Fruit fly (Drosophila melanogaster): ENCODE measurements around the gene sturkopf.

sturkopf gene

dm6 chr3L:1323136-1323535 is 10.0 kb upstream of the sturkopf start (continued):
- no peak for TF ChIP-seq CG6854 (GFP tag; optimal IDR thresholded peaks at IDR 0.05)
- TF ChIP-seq caup (GFP tag; optimal IDR thresholded peaks at IDR 0.05; ENCODE audit: severe bottlenecking): peak; percentile 24
- peak; percentile 74 for TF ChIP-seq CG1529 (GFP tag; optimal IDR thresholded peaks at IDR 0.05)
- peak; percentile 54; the same call in 1 of the 2 replicates for TF ChIP-seq chm (GFP tag; IDR thresholded peaks at IDR 0.05)
- TF ChIP-seq pzg (GFP tag; optimal IDR thresholded peaks at IDR 0.05): no peak
- TF ChIP-seq CG17385 (GFP tag; optimal IDR thresholded peaks at IDR 0.05): peak; percentile 73
- TF ChIP-seq sens-2 (GFP tag; IDR thresholded peaks at IDR 0.05): peak; percentile 72
- peak; percentile 81 for TF ChIP-seq CG16863 (GFP tag; optimal IDR thresholded peaks at IDR 0.05)
- TF ChIP-seq Tbp (GFP tag; optimal IDR thresholded peaks at IDR 0.05): no peak
- peak; percentile 55; the same call in 2 of the 3 replicates for TF ChIP-seq ken (GFP tag; IDR thresholded peaks at IDR 0.05)
- TF ChIP-seq Sry-δ (GFP tag; optimal IDR thresholded peaks at IDR 0.05): peak; percentile 29
- no peak for TF ChIP-seq CG6175 (GFP tag; IDR thresholded peaks at IDR 0.05)
- peak; percentile 77 for TF ChIP-seq grau (tag; optimal IDR thresholded peaks at IDR 0.05)
- TF ChIP-seq Spps (tag; optimal IDR thresholded peaks at IDR 0.05): peak; percentile 80
- TF ChIP-seq Poxn (GFP tag; IDR thresholded peaks at IDR 0.05): no peak
- TF ChIP-seq CG6254 (GFP tag; optimal IDR thresholded peaks at IDR 0.05): peak; percentile 69
- peak; percentile 85 for TF ChIP-seq CG18262 (tag; optimal IDR thresholded peaks at IDR 0.05)
- TF ChIP-seq CG8281 (tag; optimal IDR thresholded peaks at IDR 0.05): peak; percentile 20
- TF ChIP-seq tap (tag; optimal IDR thresholded peaks at IDR 0.05): peak; percentile 67
- no peak for TF ChIP-seq Ravus (GFP tag; IDR thresholded peaks at IDR 0.05)
- peak; percentile 96 for TF ChIP-seq sens (GFP tag)
- no peak for TF ChIP-seq ham (GFP tag; IDR thresholded peaks at IDR 0.05)
- TF ChIP-seq CG14667 (GFP tag; IDR thresholded peaks at IDR 0.05): no peak
- TF ChIP-seq shn (GFP tag; optimal IDR thresholded peaks at IDR 0.05): no peak
- peak; percentile 10 for TF ChIP-seq HmgD (GFP tag; optimal IDR thresholded peaks at IDR 0.05)
- TF ChIP-seq Lim3 (GFP tag; IDR thresholded peaks at IDR 0.05): peak; percentile 25; the same call in 1 of the 2 replicates
- no peak for TF ChIP-seq dimm (GFP tag; IDR thresholded peaks at IDR 0.05)
- peak; percentile 19 for TF ChIP-seq salm (tag; optimal IDR thresholded peaks at IDR 0.05)
- TF ChIP-seq usp (GFP tag; optimal IDR thresholded peaks at IDR 0.05): no peak
- no peak for TF ChIP-seq yki (optimal IDR thresholded peaks at IDR 0.05)
- peak; percentile 90 for TF ChIP-seq CG2712 (tag; optimal IDR thresholded peaks at IDR 0.05)
- no peak for TF ChIP-seq disco-r (GFP tag; optimal IDR thresholded peaks at IDR 0.05)
- 0 out of 3 replicates have a peak, but pooled peaks have one; percentile 40 for TF ChIP-seq CG11093 (GFP tag; IDR thresholded peaks at IDR 0.05)
- TF ChIP-seq CG18599 (GFP tag; optimal IDR thresholded peaks at IDR 0.05): peak; percentile 50
- TF ChIP-seq klu (GFP tag; IDR thresholded peaks at IDR 0.05): no peak
- TF ChIP-seq hb (GFP tag; IDR thresholded peaks at IDR 0.05; ENCODE audit: partially characterized antibody): no peak
- peak; percentile 48; the same call in 1 of the 3 replicates for TF ChIP-seq CG14050 (GFP tag; IDR thresholded peaks at IDR 0.05)
- TF ChIP-seq CG3163 (GFP tag; optimal IDR thresholded peaks at IDR 0.05): peak; percentile 54
- no peak for TF ChIP-seq cad (GFP tag; optimal IDR thresholded peaks at IDR 0.05)
- peak; percentile 24 for TF ChIP-seq trh (GFP tag; optimal IDR thresholded peaks at IDR 0.05)
- TF ChIP-seq knrl (GFP tag; IDR thresholded peaks at IDR 0.05; ENCODE audit: partially characterized antibody): no peak
- no peak for TF ChIP-seq CG34224 (GFP tag; IDR thresholded peaks at IDR 0.05; ENCODE audit: partially characterized antibody)
- peak; percentile 39; the same call in 1 of the 2 replicates for TF ChIP-seq CG32532 (GFP tag; IDR thresholded peaks at IDR 0.05)
- TF ChIP-seq CG1603 (tag; optimal IDR thresholded peaks at IDR 0.05): peak; percentile 65
- no peak for TF ChIP-seq wdn (GFP tag; IDR thresholded peaks at IDR 0.05)
- peak; percentile 9 for TF ChIP-seq Jarid2 (GFP tag; optimal IDR thresholded peaks at IDR 0.05)
- no peak for TF ChIP-seq br (optimal IDR thresholded peaks at IDR 0.05)
- TF ChIP-seq jigr1 (GFP tag; IDR thresholded peaks at IDR 0.05): no peak
- peak; percentile 76 for TF ChIP-seq CG2678 (tag; optimal IDR thresholded peaks at IDR 0.05)
- TF ChIP-seq CG4424 (GFP tag; optimal IDR thresholded peaks at IDR 0.05): peak; percentile 74
- no peak for TF ChIP-seq CG31224 (GFP tag; IDR thresholded peaks at IDR 0.05)
- TF ChIP-seq bbx (GFP tag; IDR thresholded peaks at IDR 0.05; ENCODE audit: partially characterized antibody): no peak

Data from whole organism, embryonic.